Worm (Caenorhabditis elegans): Measurements from ENCODE around the gene srh-125.

- TF ChIP-seq fax-1 (tag; optimal IDR thresholded peaks at IDR 0.05): no peak
- no peak for TF ChIP-seq pqm-1 (tag; optimal IDR thresholded peaks at IDR 0.05)
- no peak for TF ChIP-seq K02D7.2 (tag; optimal IDR thresholded peaks at IDR 0.05)
- TF ChIP-seq ceh-24 (tag; optimal IDR thresholded peaks at IDR 0.05): no peak
Measured at ce11 chrV:7455008-7455407, 21.7 kb downstream of the srh-125 start, which contains the start of gene F25E5.2.
